Fruit fly (Drosophila melanogaster) whole organism, embryonic: Measurements from ENCODE around the gene CG12078.
A peak's percentile ranks its signal among the peaks of the same experiment; 100 is the strongest.

Experiments
- Antp ChIP-seq: fragments of 200-800 bp; sonication (Bioruptor generic); optimal IDR thresholded peaks from 3 replicates; lab custom pipeline; 2016; ENCODE audit warnings: missing biosample characterization, missing genetic modification characterization
- Atf-2 ChIP-seq: fragments of 200-800 bp; sonication (Bioruptor generic); optimal IDR thresholded peaks from 2 replicates; lab custom pipeline; 2016; ENCODE audit warnings: missing biosample characterization, missing genetic modification characterization
- B-H2 ChIP-seq: fragments of 200-800 bp; sonication (Bioruptor generic); optimal IDR thresholded peaks from 2 replicates; lab custom pipeline; 2018; ENCODE audit warnings: missing biosample characterization, mild to moderate bottlenecking, missing genetic modification characterization
- CG11504 ChIP-seq: fragments of 200-800 bp; sonication (Bioruptor generic); optimal IDR thresholded peaks from 3 replicates; lab custom pipeline; 2019; ENCODE audit warnings: missing biosample characterization, mild to moderate bottlenecking, missing genetic modification characterization, moderate library complexity
- CG1233 ChIP-seq: fragments of 200-800 bp; sonication (Bioruptor generic); optimal IDR thresholded peaks from 4 replicates; lab custom pipeline; 2018; ENCODE audit warnings: missing biosample characterization, mild to moderate bottlenecking, missing genetic modification characterization
- CG15269 ChIP-seq: fragments of 200-800 bp; sonication (Bioruptor generic); optimal IDR thresholded peaks from 2 replicates; lab custom pipeline; 2018; ENCODE audit warnings: missing biosample characterization, mild to moderate bottlenecking, missing genetic modification characterization, moderate library complexity
- CG1603 ChIP-seq: fragments of 200-800 bp; sonication (Bioruptor generic); optimal IDR thresholded peaks from 2 replicates; lab custom pipeline; 2019; ENCODE audit warnings: missing biosample characterization, mild to moderate bottlenecking, missing genetic modification characterization, moderate library complexity
- CG17829 ChIP-seq: fragments of 200-800 bp; optimal IDR thresholded peaks from 2 replicates; lab custom pipeline; 2019; ENCODE audit warnings: missing biosample characterization, mild to moderate bottlenecking, missing genetic modification characterization, moderate library complexity
- CG2712 ChIP-seq: fragments of 200-800 bp; optimal IDR thresholded peaks from 3 replicates; lab custom pipeline; 2019; ENCODE audit warnings: missing biosample characterization, mild to moderate bottlenecking, missing genetic modification characterization, moderate library complexity
- CG2889 ChIP-seq: fragments of 200-800 bp; sonication (Bioruptor generic); IDR thresholded peaks from 3 replicates; pipeline ENCODE4 v1.3.6; 2022; ENCODE audit warnings: missing biosample characterization, missing genetic modification characterization
- CG3847 ChIP-seq: fragments of 200-800 bp; sonication (Bioruptor generic); IDR thresholded peaks from 2 replicates; pipeline ENCODE4 v1.3.6; 2022; ENCODE audit warnings: missing biosample characterization, missing genetic modification characterization
- CG4617 ChIP-seq: fragments of 200-800 bp; sonication (Bioruptor generic); optimal IDR thresholded peaks from 3 replicates; lab custom pipeline; 2016; ENCODE audit warnings: missing biosample characterization, missing genetic modification characterization, borderline replicate concordance
- CG5180 ChIP-seq: fragments of 200-800 bp; sonication (Bioruptor generic); optimal IDR thresholded peaks from 3 replicates; lab custom pipeline; 2017; ENCODE audit warnings: missing biosample characterization, missing genetic modification characterization, mild to moderate bottlenecking, moderate library complexity, missing genetic modification reagents
- CG6175 ChIP-seq: fragments of 200-800 bp; sonication (Bioruptor generic); IDR thresholded peaks from 3 replicates; pipeline ENCODE4 v1.3.6; 2022; ENCODE audit warnings: missing biosample characterization, missing genetic modification characterization
- CG6765 ChIP-seq: fragments of 200-800 bp; sonication (Bioruptor generic); optimal IDR thresholded peaks from 3 replicates; lab custom pipeline; 2017; ENCODE audit warnings: missing biosample characterization, mild to moderate bottlenecking, missing genetic modification characterization
- CG9215 ChIP-seq: fragments of 200-800 bp; sonication (Bioruptor generic); IDR thresholded peaks from 2 replicates; pipeline ENCODE4 v1.3.6; 2022; ENCODE audit warnings: missing biosample characterization, missing genetic modification characterization
- Dll ChIP-seq: fragments of 200-800 bp; sonication (Bioruptor generic); IDR thresholded peaks from 4 replicates; pipeline ENCODE4 v1.3.6; 2022; ENCODE audit warnings: missing biosample characterization, missing genetic modification characterization; ENCODE audit not compliant: partially characterized antibody
- Doc3 ChIP-seq: fragments of 200-800 bp; sonication (Bioruptor generic); IDR thresholded peaks from 3 replicates; pipeline ENCODE4 v1.3.6; 2022; ENCODE audit warnings: missing biosample characterization, missing genetic modification characterization; ENCODE audit not compliant: partially characterized antibody
- Dp ChIP-seq: fragments of 200-800 bp; sonication (Bioruptor generic); optimal IDR thresholded peaks from 2 replicates; lab custom pipeline; 2018; ENCODE audit warnings: missing biosample characterization, mild to moderate bottlenecking, missing genetic modification characterization, moderate library complexity
- ERR ChIP-seq: fragments of 200-800 bp; sonication (Bioruptor generic); optimal IDR thresholded peaks from 2 replicates; lab custom pipeline; 2016; ENCODE audit warnings: missing biosample characterization, missing genetic modification characterization
- GATAe ChIP-seq: fragments of 200-800 bp; sonication (Bioruptor generic); conservative IDR thresholded peaks from 2 replicates; pipeline ENCODE4 v1.3.6; 2022; ENCODE audit warnings: missing biosample characterization, missing genetic modification characterization
- Gug ChIP-seq: fragments of 200-800 bp; sonication (Bioruptor generic); IDR thresholded peaks from 4 replicates; pipeline ENCODE4 v1.3.6; 2022; ENCODE audit warnings: missing biosample characterization, missing genetic modification characterization
- HLH4C ChIP-seq: fragments of 200-800 bp; sonication (Bioruptor generic); IDR thresholded peaks from 3 replicates; pipeline ENCODE4 v1.3.6; 2022; ENCODE audit warnings: missing biosample characterization, missing genetic modification characterization; ENCODE audit not compliant: partially characterized antibody
- HmgD ChIP-seq: fragments of 200-800 bp; sonication (Bioruptor generic); optimal IDR thresholded peaks from 3 replicates; lab custom pipeline; 2016; ENCODE audit warnings: missing biosample characterization, missing genetic modification characterization
- Lhr ChIP-seq: fragments of 200-800 bp; sonication (Bioruptor generic); optimal IDR thresholded peaks from 3 replicates; lab custom pipeline; 2017; ENCODE audit warnings: mild to moderate bottlenecking, missing biosample characterization, missing genetic modification reagents, missing genetic modification characterization
- MESR4 ChIP-seq: fragments of 200-800 bp; sonication (Bioruptor generic); optimal IDR thresholded peaks from 2 replicates; lab custom pipeline; 2018; ENCODE audit warnings: missing biosample characterization, mild to moderate bottlenecking, missing genetic modification characterization, moderate library complexity
- Med ChIP-seq: fragments of 200-800 bp; sonication (Bioruptor generic); peaks from one replicate; lab custom pipeline; 2016; ENCODE audit warnings: missing biosample characterization, missing genetic modification characterization, mild to moderate bottlenecking, inconsistent platforms, moderate library complexity
- Myb ChIP-seq: fragments of 200-800 bp; sonication (Bioruptor generic); optimal IDR thresholded peaks from 2 replicates; lab custom pipeline; 2016; ENCODE audit warnings: missing biosample characterization, missing genetic modification characterization
- Oaz ChIP-seq: fragments of 200-800 bp; sonication (Bioruptor generic); IDR thresholded peaks from 2 replicates; pipeline ENCODE4 v1.3.6; 2022; ENCODE audit warnings: missing biosample characterization, missing genetic modification characterization
- Oli ChIP-seq: fragments of 200-800 bp; sonication (Bioruptor generic); optimal IDR thresholded peaks from 2 replicates; lab custom pipeline; 2018; ENCODE audit warnings: missing biosample characterization, mild to moderate bottlenecking, missing genetic modification characterization, moderate library complexity
- PHDP ChIP-seq: fragments of 200-800 bp; sonication (Bioruptor generic); optimal IDR thresholded peaks from 3 replicates; lab custom pipeline; 2018; ENCODE audit warnings: missing biosample characterization, mild to moderate bottlenecking, missing genetic modification characterization, moderate library complexity
- Rx ChIP-seq: fragments of 200-800 bp; sonication (Bioruptor generic); IDR thresholded peaks from 2 replicates; pipeline ENCODE4 v1.3.6; 2022; ENCODE audit warnings: missing biosample characterization, missing genetic modification characterization
- TFAM ChIP-seq: fragments of 200-800 bp; sonication (Bioruptor generic); optimal IDR thresholded peaks from 2 replicates; lab custom pipeline; 2017; ENCODE audit warnings: missing biosample characterization, missing genetic modification characterization, inconsistent platforms
- abd-A ChIP-seq: fragments of 200-800 bp; sonication (Bioruptor generic); optimal IDR thresholded peaks from 3 replicates; lab custom pipeline; 2019; ENCODE audit warnings: missing biosample characterization, mild to moderate bottlenecking, missing genetic modification characterization, moderate library complexity
- ems ChIP-seq: fragments of 200-800 bp; sonication (Bioruptor generic); optimal IDR thresholded peaks from 3 replicates; lab custom pipeline; 2016; ENCODE audit warnings: missing biosample characterization, missing genetic modification characterization
- esg ChIP-seq: fragments of 200-800 bp; sonication (Bioruptor generic); conservative IDR thresholded peaks from 2 replicates; pipeline ENCODE4 v1.3.6; 2022; ENCODE audit warnings: missing biosample characterization, missing genetic modification characterization
- exex ChIP-seq: fragments of 200-800 bp; sonication (Bioruptor generic); optimal IDR thresholded peaks from 4 replicates; lab custom pipeline; 2018; ENCODE audit warnings: missing biosample characterization, mild to moderate bottlenecking, missing genetic modification characterization, moderate library complexity
- fd96Cb ChIP-seq: fragments of 200-800 bp; sonication (Bioruptor generic); optimal IDR thresholded peaks from 2 replicates; lab custom pipeline; 2018; ENCODE audit warnings: missing biosample characterization, mild to moderate bottlenecking, missing genetic modification characterization, moderate library complexity
- ftz-f1 ChIP-seq: fragments of 200-800 bp; sonication (Bioruptor generic); optimal IDR thresholded peaks from 2 replicates; lab custom pipeline; 2016; ENCODE audit warnings: missing biosample characterization, missing genetic modification characterization
- gsb ChIP-seq: fragments of 200-800 bp; sonication (Bioruptor generic); IDR thresholded peaks from 2 replicates; pipeline ENCODE4 v1.3.6; 2022; ENCODE audit warnings: missing biosample characterization, missing genetic modification characterization
- lab ChIP-seq: fragments of 200-800 bp; sonication (Bioruptor generic); optimal IDR thresholded peaks from 3 replicates; lab custom pipeline; 2017; ENCODE audit warnings: missing biosample characterization, missing genetic modification characterization, mild to moderate bottlenecking, moderate library complexity, missing genetic modification reagents
- luna ChIP-seq: fragments of 200-800 bp; sonication (Bioruptor generic); optimal IDR thresholded peaks from 2 replicates; lab custom pipeline; 2016; ENCODE audit warnings: missing biosample characterization, missing genetic modification characterization
- onecut ChIP-seq: fragments of 200-800 bp; sonication (Bioruptor generic); IDR thresholded peaks from 2 replicates; pipeline ENCODE4 v1.3.6; 2022; ENCODE audit warnings: missing biosample characterization, missing genetic modification characterization
- pros ChIP-seq: fragments of 200-800 bp; sonication (Bioruptor generic); optimal IDR thresholded peaks from 3 replicates; lab custom pipeline; 2019; ENCODE audit warnings: missing biosample characterization, mild to moderate bottlenecking, missing genetic modification characterization, moderate library complexity
- row ChIP-seq: fragments of 200-800 bp; sonication (Bioruptor generic); IDR thresholded peaks from 3 replicates; pipeline ENCODE4 v1.3.6; 2022; ENCODE audit warnings: missing biosample characterization, missing genetic modification characterization
- stwl ChIP-seq: fragments of 200-800 bp; sonication (Bioruptor generic); optimal IDR thresholded peaks from 3 replicates; lab custom pipeline; 2018; ENCODE audit warnings: missing biosample characterization, mild to moderate bottlenecking, missing genetic modification characterization, moderate library complexity
- toy ChIP-seq: fragments of 200-800 bp; sonication (Bioruptor generic); IDR thresholded peaks from 2 replicates; pipeline ENCODE4 v1.3.6; 2022; ENCODE audit warnings: missing biosample characterization, missing genetic modification characterization
- vvl ChIP-seq: fragments of 200-800 bp; sonication (Bioruptor generic); IDR thresholded peaks from 2 replicates; pipeline ENCODE4 v1.3.6; 2022; ENCODE audit warnings: missing biosample characterization, missing genetic modification characterization
- wor ChIP-seq: fragments of 200-800 bp; sonication (Bioruptor generic); IDR thresholded peaks from 2 replicates; pipeline ENCODE4 v1.3.6; 2022; ENCODE audit warnings: missing biosample characterization, missing genetic modification characterization

The CG12078 gene

dm6 chr3L:3224740-3225719 is 19.1 kb downstream of the CG12078 start, which contains the start of gene Larp4B (continued):
- TF ChIP-seq Rx (GFP tag; lab: Robert Waterston, UW) (no peak), Myb (GFP tag; lab: Kevin White, UChicago) (peak; percentile 90), HLH4C (GFP tag; lab: Robert Waterston, UW) (peak; percentile 55; the same call in 2 of the 3 replicates), stwl (tag; lab: Kevin White, UChicago) (peak; percentile 72), fd96Cb (no peak), Oli (tag; lab: Kevin White, UChicago) (no peak), exex (tag; lab: Kevin White, UChicago) (no peak), wor (GFP tag; lab: Robert Waterston, UW) (no peak), CG15269 (no peak), Dll (GFP tag; lab: Robert Waterston, UW) (peak; percentile 77), CG3847 (GFP tag; lab: Robert Waterston, UW) (peak; percentile 47), toy (GFP tag; lab: Robert Waterston, UW) (no peak), CG17829 (tag; lab: Kevin White, UChicago) (peak; percentile 22), MESR4 (GFP tag; lab: Kevin White, UChicago) (peak; percentile 62), CG11504 (no peak), ems (GFP tag; lab: Kevin White, UChicago) (no peak), CG9215 (GFP tag; lab: Robert Waterston, UW) (no peak), Gug (GFP tag; lab: Robert Waterston, UW) (no peak), Oaz (GFP tag; lab: Robert Waterston, UW) (no peak), Med (GFP tag; lab: Kevin White, UChicago) (peak; percentile 85), Lhr (GFP tag; lab: Kevin White, UChicago) (peak; percentile 78), CG6175 (GFP tag; lab: Robert Waterston, UW) (no peak), PHDP (tag; lab: Kevin White, UChicago) (peak; percentile 2), ERR (GFP tag; lab: Kevin White, UChicago) (no peak), TFAM (no peak), HmgD (GFP tag; lab: Kevin White, UChicago) (peak; percentile 35), vvl (GFP tag; lab: Robert Waterston, UW) (peak; percentile 84), ftz-f1 (no peak), Antp (no peak), lab (GFP tag; lab: Kevin White, UChicago) (no peak), Dp (GFP tag; lab: Kevin White, UChicago) (peak; percentile 71), Atf-2 (GFP tag; lab: Kevin White, UChicago) (no peak), abd-A (tag; lab: Kevin White, UChicago) (no peak), row (GFP tag; lab: Robert Waterston, UW) (peak; percentile 62), onecut (GFP tag; lab: Robert Waterston, UW) (no peak), GATAe (GFP tag; lab: Robert Waterston, UW) (no peak), CG1603 (tag; lab: Kevin White, UChicago) (no peak), B-H2 (peak; percentile 28), CG5180 (GFP tag; lab: Kevin White, UChicago) (no peak), CG2889 (GFP tag; lab: Robert Waterston, UW) (no peak), CG6765 (GFP tag; lab: Kevin White, UChicago) (no peak), Doc3 (GFP tag; lab: Robert Waterston, UW) (peak; percentile 77), CG1233 (no peak), gsb (no peak), CG2712 (tag; lab: Kevin White, UChicago) (peak; percentile 19), pros (GFP tag; lab: Kevin White, UChicago) (no peak), CG4617 (GFP tag; lab: Kevin White, UChicago) (peak; percentile 89), luna (GFP tag; lab: Kevin White, UChicago) (no peak), esg (no peak)
